Fruit fly (Drosophila melanogaster): ENCODE results near the gene CG10383.

- TF ChIP-seq CG4496 (GFP tag; IDR thresholded peaks at IDR 0.05) = no peak
- TF ChIP-seq CG14655 (GFP tag; optimal IDR thresholded peaks at IDR 0.05) = no peak
- TF ChIP-seq EcR (GFP tag; optimal IDR thresholded peaks at IDR 0.05) = no peak
Observed at dm6 chr2L:18674994-18675393, 20.4 kb downstream of the CG10383 start, which contains the start of gene Mst36Fb.

Data from whole organism, pupa.